Fruit fly (Drosophila melanogaster) S2 (cell line): Measurements from ENCODE around the gene CG9541.

Experiments
- CG8478 ChIP-seq: fragments of >200 bp; optimal IDR thresholded peaks from 2 replicates; lab custom pipeline; 2018
- CTCF ChIP-seq, 2 experiments: fragments of >200 bp; optimal IDR thresholded peaks; 2 replicates each; lab custom pipeline; 2018

DNA sequence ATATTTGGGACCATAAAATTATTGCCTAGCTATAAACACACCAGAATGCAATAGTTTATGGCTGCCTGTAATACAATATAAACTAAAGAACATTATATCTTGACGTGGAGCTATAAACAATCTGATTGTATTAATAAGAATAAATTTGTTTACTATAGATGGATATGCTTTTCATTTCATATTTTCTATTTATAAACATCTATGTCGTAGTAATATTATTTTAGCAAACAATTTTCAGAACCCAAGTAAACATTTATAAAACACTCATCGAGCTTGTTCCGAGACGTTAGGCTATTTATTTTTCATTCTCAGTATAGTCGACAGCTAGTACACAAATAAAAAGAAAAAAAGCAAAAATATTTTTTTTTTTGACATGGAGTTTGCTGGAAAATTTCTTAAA lies 5.1 kb upstream of the CG9541 start, which contains the start of gene CG18662:
- TF ChIP-seq CG8478 (lab: Kevin White, UChicago) (no peak), CTCF (optimal IDR thresholded peaks at IDR 0.05; lab: Kevin White, UChicago) (no peak)
